Worm (Caenorhabditis elegans) whole organism, mixed stage, embryonic: ENCODE results near the gene daf-1.

Experiments used
- bed-3 ChIP-seq: fragments of 200-800 bp; sonication (Bioruptor generic); optimal IDR thresholded peaks from 3 replicates; lab custom pipeline; 2018; ENCODE audit warnings: mild to moderate bottlenecking, missing genetic modification characterization, moderate library complexity, missing compliant biosample characterization
- blmp-1 ChIP-seq: fragments of 150-350 bp; optimal IDR thresholded peaks from 2 replicates; lab custom pipeline; 2014; ENCODE audit warnings: missing biosample characterization, missing genetic modification characterization
- ces-1 ChIP-seq: fragments of 150-350 bp; optimal IDR thresholded peaks from 2 replicates; lab custom pipeline; 2014; ENCODE audit warnings: missing biosample characterization, missing genetic modification reagents, missing genetic modification characterization
- elt-1 ChIP-seq: sonication (generic microtip); optimal IDR thresholded peaks from 2 replicates; lab custom pipeline; 2017; ENCODE audit warnings: missing genetic modification characterization, mild to moderate bottlenecking, missing compliant biosample characterization, antibody characterized with exemption, moderate library complexity, borderline replicate concordance; ENCODE audit not compliant: insufficient read depth
- elt-3 ChIP-seq: fragments of 150-350 bp; optimal IDR thresholded peaks from 2 replicates; lab custom pipeline; 2014; ENCODE audit warnings: missing biosample characterization, missing genetic modification characterization
- lin-13 ChIP-seq: fragments of 150-350 bp; optimal IDR thresholded peaks from 2 replicates; lab custom pipeline; 2014; ENCODE audit warnings: missing biosample characterization, missing genetic modification characterization
- nhr-237 ChIP-seq: fragments of 150-350 bp; optimal IDR thresholded peaks from 2 replicates; lab custom pipeline; 2014; ENCODE audit warnings: missing biosample characterization, missing genetic modification characterization
- nhr-28 ChIP-seq: fragments of 150-350 bp; optimal IDR thresholded peaks from 2 replicates; lab custom pipeline; 2014; ENCODE audit warnings: missing biosample characterization, missing genetic modification characterization

- no peak for TF ChIP-seq lin-13
- TF ChIP-seq nhr-28 (tag; lab: Kevin White, UChicago): no peak
- TF ChIP-seq elt-3 (tag; lab: Kevin White, UChicago): no peak
- TF ChIP-seq blmp-1 (tag; lab: Kevin White, UChicago): no peak
- no peak for TF ChIP-seq ces-1 (GFP tag; lab: Kevin White, UChicago)
- no peak for TF ChIP-seq elt-1 (tag; lab: Kevin White, UChicago)
- no peak for TF ChIP-seq nhr-237 (tag; lab: Kevin White, UChicago)
- no peak for TF ChIP-seq bed-3 (GFP tag; lab: Kevin White, UChicago)
Observed at ce11 chrIV:119792-120191, 12.4 kb upstream of the daf-1 start.
